Fruit fly (Drosophila melanogaster) whole organism, adult: ENCODE measurements around the gene CG5846.

Experiments
- CG11617 ChIP-seq: fragments of 200-800 bp; sonication (Bioruptor generic); optimal IDR thresholded peaks from 2 replicates; lab custom pipeline; 2017; ENCODE audit warnings: mild to moderate bottlenecking, missing biosample characterization, missing genetic modification reagents, missing genetic modification characterization
- CG12768 ChIP-seq: fragments of 200-800 bp; sonication (Bioruptor generic); optimal IDR thresholded peaks from 2 replicates; lab custom pipeline; 2017; ENCODE audit warnings: missing biosample characterization, missing genetic modification characterization, mild to moderate bottlenecking, moderate library complexity, missing genetic modification reagents
- CG14711 ChIP-seq: fragments of 200-800 bp; sonication (Bioruptor generic); optimal IDR thresholded peaks from 2 replicates; lab custom pipeline; 2018; ENCODE audit warnings: missing biosample characterization, mild to moderate bottlenecking, missing genetic modification characterization, moderate library complexity
- CG1620 ChIP-seq: fragments of 200-800 bp; sonication (Bioruptor generic); optimal IDR thresholded peaks from 2 replicates; lab custom pipeline; 2016; ENCODE audit warnings: missing biosample characterization, missing genetic modification characterization
- CG33017 ChIP-seq: fragments of 200-800 bp; sonication (Bioruptor generic); optimal IDR thresholded peaks from 2 replicates; lab custom pipeline; 2018; ENCODE audit warnings: missing biosample characterization, mild to moderate bottlenecking, missing genetic modification characterization, moderate library complexity
- CG5204 ChIP-seq: fragments of 200-800 bp; sonication (Bioruptor generic); optimal IDR thresholded peaks from 2 replicates; lab custom pipeline; 2016; ENCODE audit warnings: missing biosample characterization, missing genetic modification characterization
- CG7045 ChIP-seq: fragments of 200-800 bp; sonication (Bioruptor generic); optimal IDR thresholded peaks from 2 replicates; lab custom pipeline; 2017; ENCODE audit warnings: missing biosample characterization, mild to moderate bottlenecking, missing genetic modification characterization
- CG7101 ChIP-seq: fragments of 200-800 bp; sonication (Bioruptor generic); optimal IDR thresholded peaks from 2 replicates; lab custom pipeline; 2018; ENCODE audit warnings: missing biosample characterization, mild to moderate bottlenecking, missing genetic modification characterization, moderate library complexity
- Clk ChIP-seq: fragments of 200-800 bp; sonication (Bioruptor generic); optimal IDR thresholded peaks from 2 replicates; lab custom pipeline; 2017; ENCODE audit warnings: missing biosample characterization, missing genetic modification characterization
- Crg-1 ChIP-seq: fragments of 200-800 bp; sonication (Bioruptor generic); optimal IDR thresholded peaks from 2 replicates; lab custom pipeline; 2016; ENCODE audit warnings: missing biosample characterization, missing genetic modification characterization
- Hr96 ChIP-seq: fragments of 200-800 bp; sonication (Bioruptor generic); optimal IDR thresholded peaks from 2 replicates; lab custom pipeline; 2016; ENCODE audit warnings: missing biosample characterization, missing genetic modification characterization
- Mnt ChIP-seq: fragments of 200-800 bp; sonication (Bioruptor generic); optimal IDR thresholded peaks from 2 replicates; lab custom pipeline; 2016; ENCODE audit warnings: missing biosample characterization, mild to moderate bottlenecking, missing genetic modification characterization
- bab1 ChIP-seq: fragments of 200-800 bp; sonication (Bioruptor generic); optimal IDR thresholded peaks from 3 replicates; lab custom pipeline; 2019; ENCODE audit warnings: missing biosample characterization, mild to moderate bottlenecking, missing genetic modification characterization, moderate library complexity
- cic ChIP-seq: fragments of 200-800 bp; sonication (Bioruptor generic); optimal IDR thresholded peaks from 2 replicates; lab custom pipeline; 2017; ENCODE audit warnings: missing biosample characterization, mild to moderate bottlenecking, missing genetic modification characterization, moderate library complexity
- cnc ChIP-seq, 2 experiments: fragments of >200 bp; optimal IDR thresholded peaks; 2 replicates each; lab custom pipeline; 2017
- kay ChIP-seq: fragments of 200-800 bp; sonication (Bioruptor generic); peaks from one replicate; lab custom pipeline; 2016; ENCODE audit warnings: missing biosample characterization, missing genetic modification characterization, borderline replicate concordance
- ovo ChIP-seq: fragments of 200-800 bp; sonication (Bioruptor generic); optimal IDR thresholded peaks from 2 replicates; lab custom pipeline; 2016; ENCODE audit warnings: missing biosample characterization, missing genetic modification characterization
- pad ChIP-seq: fragments of 200-800 bp; sonication (Bioruptor generic); optimal IDR thresholded peaks from 3 replicates; lab custom pipeline; 2017; ENCODE audit warnings: missing biosample characterization, missing genetic modification characterization, mild to moderate bottlenecking, moderate library complexity, missing genetic modification reagents
- tj ChIP-seq: fragments of 200-800 bp; sonication (Bioruptor generic); optimal IDR thresholded peaks from 3 replicates; lab custom pipeline; 2017; ENCODE audit warnings: missing biosample characterization, mild to moderate bottlenecking, missing genetic modification characterization, moderate library complexity
- toe ChIP-seq: fragments of 200-800 bp; sonication (Bioruptor generic); optimal IDR thresholded peaks from 2 replicates; lab custom pipeline; 2016; ENCODE audit warnings: missing biosample characterization, missing genetic modification characterization

Gene CG5846

DNA sequence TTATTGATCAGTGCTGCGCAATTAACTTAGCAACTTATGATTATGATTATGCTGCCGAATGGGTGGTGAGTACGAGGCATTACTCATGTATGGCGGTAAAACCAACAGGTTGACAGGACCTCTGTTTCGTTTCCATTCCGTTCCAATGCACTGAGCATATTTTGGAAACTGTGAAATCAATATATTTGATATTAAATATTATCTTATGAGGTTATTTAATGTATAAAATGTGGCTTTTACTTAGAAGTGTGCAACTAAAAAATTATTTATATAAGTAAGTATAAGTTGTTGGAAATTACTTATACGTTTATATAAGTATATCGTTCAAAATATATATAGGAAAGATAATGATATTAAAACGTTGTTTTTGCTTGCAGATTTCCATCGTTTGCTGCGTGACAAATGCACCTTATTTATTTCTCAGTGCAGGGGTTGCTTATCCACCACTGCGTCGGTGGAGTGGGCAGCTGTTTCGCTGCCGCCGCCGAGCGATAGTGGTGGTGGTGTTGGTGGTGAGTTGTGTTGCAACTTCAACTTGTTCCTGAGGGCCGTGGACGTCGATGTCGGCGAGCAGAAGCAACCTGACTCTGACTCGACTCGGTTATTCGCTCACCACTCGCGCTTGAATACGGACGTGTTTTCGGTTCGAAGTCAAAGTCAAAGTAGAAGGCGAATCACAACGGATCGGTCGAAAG, 27.2 kb upstream of the CG5846 start, which contains the start of gene bib:
bib (plus strand) TSS at position 568 of the 695 bp plus-strand sequence.
- TF ChIP-seq CG5204 (no peak), CG12768 (GFP tag; lab: Kevin White, UChicago) (peak; percentile 39)

DNA sequence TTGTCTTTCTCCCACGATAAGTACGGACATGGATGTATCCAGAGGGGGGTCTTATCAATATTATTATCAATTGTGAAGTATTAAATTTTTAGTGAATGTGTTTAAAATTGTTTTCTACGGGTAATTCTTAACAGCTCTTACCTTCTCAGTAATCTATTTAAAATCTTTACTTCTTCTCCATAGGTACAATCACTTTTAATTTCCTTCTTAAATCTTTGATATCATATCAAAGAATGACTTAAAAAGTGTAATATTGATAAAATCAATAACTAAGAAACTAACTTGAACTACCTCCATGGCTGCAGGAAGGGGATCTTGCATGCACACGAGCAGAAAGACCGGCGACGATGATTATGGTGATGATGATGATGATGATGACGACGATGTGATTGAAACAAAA, 25.5 kb upstream of the CG5846 start:
- TF ChIP-seq Clk (no peak), cic (GFP tag; lab: Kevin White, UChicago) (no peak), tj (GFP tag; lab: Kevin White, UChicago) (no peak), Mnt (GFP tag; lab: Kevin White, UChicago) (no peak), kay (GFP tag; lab: Kevin White, UChicago) (no peak), CG33017 (tag; lab: Kevin White, UChicago) (no peak), bab1 (GFP tag; lab: Kevin White, UChicago) (no peak)

DNA sequence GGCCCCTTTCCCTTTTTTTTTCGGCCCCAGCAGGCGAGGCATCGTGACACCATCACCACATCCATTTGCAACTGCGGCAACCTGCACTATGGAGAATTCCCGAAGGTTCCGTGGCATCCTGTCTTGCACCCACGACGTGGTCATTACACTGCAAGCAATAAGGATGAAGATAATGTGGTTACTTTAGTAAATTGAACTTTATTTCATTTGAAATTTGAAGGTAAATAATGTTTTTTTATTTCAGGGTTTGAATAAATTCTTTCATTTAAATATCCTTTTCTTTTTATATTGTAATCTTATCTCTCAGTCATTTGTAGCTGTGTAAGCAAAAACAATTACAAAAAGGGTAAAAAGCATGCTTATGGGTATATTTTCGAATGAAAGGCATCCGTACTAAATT, 24.8 kb upstream of the CG5846 start:
- TF ChIP-seq ovo: no peak
- no peak for TF ChIP-seq Clk
- TF ChIP-seq cnc (optimal IDR thresholded peaks at IDR 0.05; lab: Kevin White, UChicago): no peak
- no peak for TF ChIP-seq pad (GFP tag; lab: Kevin White, UChicago)
- TF ChIP-seq CG33017 (tag; lab: Kevin White, UChicago): no peak
- no peak for TF ChIP-seq CG11617 (GFP tag; lab: Kevin White, UChicago)
- TF ChIP-seq Mnt (GFP tag; lab: Kevin White, UChicago): no peak

DNA sequence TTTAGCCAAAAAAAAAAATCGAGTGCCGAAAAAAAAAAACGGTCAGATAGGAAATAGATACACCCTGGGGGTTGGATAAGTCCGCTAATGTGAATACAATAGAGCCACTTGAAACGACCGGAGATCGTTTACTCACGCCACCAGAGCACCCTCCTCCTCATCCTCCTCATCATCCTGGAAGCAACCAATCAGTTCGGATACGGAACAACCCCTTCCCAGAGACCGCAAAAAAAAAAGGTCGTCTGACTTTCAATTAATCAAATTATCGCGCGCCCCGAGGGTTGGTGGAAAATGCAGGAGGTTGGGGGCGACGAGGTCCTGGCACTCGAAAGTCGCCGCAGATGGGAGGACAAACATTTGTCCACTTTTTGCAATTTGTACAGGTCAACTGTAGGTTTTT, 15.6 kb upstream of the CG5846 start:
- TF ChIP-seq kay (GFP tag; lab: Kevin White, UChicago) (no peak), CG14711 (tag; lab: Kevin White, UChicago) (no peak), cic (GFP tag; lab: Kevin White, UChicago) (no peak), CG33017 (tag; lab: Kevin White, UChicago) (no peak), CG12768 (GFP tag; lab: Kevin White, UChicago) (no peak), toe (GFP tag; lab: Kevin White, UChicago) (no peak), CG7045 (no peak), cnc (optimal IDR thresholded peaks at IDR 0.05; lab: Kevin White, UChicago) (no peak)

DNA sequence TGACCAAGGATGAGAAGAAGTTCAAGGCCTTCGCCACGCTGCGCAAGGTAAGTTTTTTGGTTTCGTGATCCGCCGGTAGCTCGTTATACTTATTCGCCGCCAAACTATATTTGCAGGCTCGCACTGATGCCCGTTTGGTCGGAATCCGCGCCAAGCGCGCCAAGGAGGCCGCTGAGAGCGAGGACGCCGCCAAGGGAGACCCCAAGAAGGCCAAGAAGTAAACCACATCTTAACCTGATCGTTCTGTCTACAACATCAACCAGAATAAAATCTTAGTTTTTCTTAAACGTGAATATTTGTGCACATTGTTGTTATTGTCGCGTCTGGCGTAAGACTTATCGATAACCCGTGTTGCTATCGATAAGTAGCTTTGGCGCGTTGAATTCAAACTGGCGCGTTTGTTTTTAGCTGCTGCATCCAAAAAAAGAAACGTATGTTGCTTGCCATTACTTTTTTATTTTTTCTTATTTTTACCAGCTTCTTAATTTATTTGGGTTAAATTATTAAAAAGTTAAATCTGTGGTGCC, 11.2 kb upstream of the CG5846 start:
- no peak for TF ChIP-seq cnc (optimal IDR thresholded peaks at IDR 0.05; lab: Kevin White, UChicago)
- no peak for TF ChIP-seq kay (GFP tag; lab: Kevin White, UChicago)
- TF ChIP-seq CG33017 (tag; lab: Kevin White, UChicago): no peak
- TF ChIP-seq CG12768 (GFP tag; lab: Kevin White, UChicago): no peak
- TF ChIP-seq toe (GFP tag; lab: Kevin White, UChicago): no peak
- TF ChIP-seq CG11617 (GFP tag; lab: Kevin White, UChicago): no peak
- TF ChIP-seq Hr96 (GFP tag; lab: Kevin White, UChicago): no peak
- no peak for TF ChIP-seq tj (GFP tag; lab: Kevin White, UChicago)
- no peak for TF ChIP-seq Clk
- no peak for TF ChIP-seq pad (GFP tag; lab: Kevin White, UChicago)
- TF ChIP-seq CG5204: no peak
- no peak for TF ChIP-seq CG7101 (tag; lab: Kevin White, UChicago)
- TF ChIP-seq bab1 (GFP tag; lab: Kevin White, UChicago): no peak
- TF ChIP-seq CG1620 (GFP tag; lab: Kevin White, UChicago): no peak

DNA sequence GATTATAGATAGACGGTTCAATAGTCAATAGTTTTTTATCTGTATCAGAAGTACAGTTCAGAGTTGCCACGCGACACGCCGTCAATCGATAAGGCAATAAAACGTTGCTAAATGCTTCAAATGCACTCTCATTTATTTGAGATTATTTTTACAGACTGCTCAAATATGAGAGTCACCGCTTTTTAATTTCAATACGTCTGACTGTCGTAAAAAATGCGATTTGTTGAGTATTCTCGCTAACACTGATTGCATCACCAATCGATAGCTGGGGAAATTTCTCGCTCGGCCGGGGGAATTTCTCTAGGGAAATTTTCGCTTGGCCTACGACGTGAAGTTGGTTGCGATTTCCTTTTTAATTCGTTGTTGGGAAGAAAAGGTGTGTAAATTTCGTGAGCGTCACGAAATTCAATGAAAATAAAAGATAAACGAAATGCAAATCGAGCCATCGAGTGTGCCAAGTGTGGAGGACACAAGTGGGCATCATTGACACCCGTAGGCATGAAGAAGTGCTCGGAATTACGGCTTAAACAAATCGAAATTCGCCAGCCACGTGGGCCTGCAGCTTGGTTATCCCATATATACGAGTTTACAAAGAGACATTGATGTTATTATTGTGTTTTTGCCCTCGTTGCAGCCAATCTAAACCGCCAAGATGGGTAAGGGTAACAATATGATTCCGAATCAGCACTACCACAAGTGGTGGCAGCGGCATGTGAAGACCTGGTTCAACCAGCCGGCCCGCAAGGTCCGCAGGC, 10.1 kb upstream of the CG5846 start, which contains the start of the genes Dref and RpL13:
Dref (minus strand) TSS at position 247 of the 755 bp plus-strand sequence.
RpL13 (plus strand) TSS at position 331 of the 755 bp plus-strand sequence.
- TF ChIP-seq cnc (optimal IDR thresholded peaks at IDR 0.05; lab: Kevin White, UChicago): no peak
- TF ChIP-seq toe (GFP tag; lab: Kevin White, UChicago): peak; percentile 92
- TF ChIP-seq CG5204: no peak
- TF ChIP-seq CG14711 (tag; lab: Kevin White, UChicago): peak; percentile 99
- peak; percentile 79 for TF ChIP-seq tj (GFP tag; lab: Kevin White, UChicago)
- peak; percentile 95 for TF ChIP-seq CG7101 (tag; lab: Kevin White, UChicago)
- TF ChIP-seq CG11617 (GFP tag; lab: Kevin White, UChicago): peak; percentile 97
- TF ChIP-seq Mnt (GFP tag; lab: Kevin White, UChicago): peak; percentile 96
- TF ChIP-seq CG7045: peak; percentile 93
- TF ChIP-seq Hr96 (GFP tag; lab: Kevin White, UChicago): peak; percentile 96
- TF ChIP-seq kay (GFP tag; lab: Kevin White, UChicago): no peak
- peak; percentile 89 for TF ChIP-seq Crg-1 (GFP tag; lab: Kevin White, UChicago)
- peak; percentile 94 for TF ChIP-seq CG12768 (GFP tag; lab: Kevin White, UChicago)
- peak; percentile 91 for TF ChIP-seq CG33017 (tag; lab: Kevin White, UChicago)
- TF ChIP-seq CG1620 (GFP tag; lab: Kevin White, UChicago): peak; percentile 84
- TF ChIP-seq cic (GFP tag; lab: Kevin White, UChicago): peak; percentile 80
- TF ChIP-seq ovo: peak; percentile 92
- peak; percentile 82 for TF ChIP-seq pad (GFP tag; lab: Kevin White, UChicago)
- peak; percentile 94 for TF ChIP-seq bab1 (GFP tag; lab: Kevin White, UChicago)
- TF ChIP-seq Clk: peak; percentile 76
